Fruit fly (Drosophila melanogaster) whole organism, adult: ENCODE results near the gene Lip1.
A peak's percentile ranks its signal among the peaks of the same experiment; 100 is the strongest.

Experiments used
- CG11617 ChIP-seq: fragments of 200-800 bp; sonication (Bioruptor generic); optimal IDR thresholded peaks from 2 replicates; lab custom pipeline; 2017; ENCODE audit warnings: mild to moderate bottlenecking, missing biosample characterization, missing genetic modification reagents, missing genetic modification characterization
- CG12768 ChIP-seq: fragments of 200-800 bp; sonication (Bioruptor generic); optimal IDR thresholded peaks from 2 replicates; lab custom pipeline; 2017; ENCODE audit warnings: missing biosample characterization, missing genetic modification characterization, mild to moderate bottlenecking, moderate library complexity, missing genetic modification reagents
- CG14711 ChIP-seq: fragments of 200-800 bp; sonication (Bioruptor generic); optimal IDR thresholded peaks from 2 replicates; lab custom pipeline; 2018; ENCODE audit warnings: missing biosample characterization, mild to moderate bottlenecking, missing genetic modification characterization, moderate library complexity
- CG1620 ChIP-seq: fragments of 200-800 bp; sonication (Bioruptor generic); optimal IDR thresholded peaks from 2 replicates; lab custom pipeline; 2016; ENCODE audit warnings: missing biosample characterization, missing genetic modification characterization
- CG33017 ChIP-seq: fragments of 200-800 bp; sonication (Bioruptor generic); optimal IDR thresholded peaks from 2 replicates; lab custom pipeline; 2018; ENCODE audit warnings: missing biosample characterization, mild to moderate bottlenecking, missing genetic modification characterization, moderate library complexity
- CG5204 ChIP-seq: fragments of 200-800 bp; sonication (Bioruptor generic); optimal IDR thresholded peaks from 2 replicates; lab custom pipeline; 2016; ENCODE audit warnings: missing biosample characterization, missing genetic modification characterization
- CG7045 ChIP-seq: fragments of 200-800 bp; sonication (Bioruptor generic); optimal IDR thresholded peaks from 2 replicates; lab custom pipeline; 2017; ENCODE audit warnings: missing biosample characterization, mild to moderate bottlenecking, missing genetic modification characterization
- CG7101 ChIP-seq: fragments of 200-800 bp; sonication (Bioruptor generic); optimal IDR thresholded peaks from 2 replicates; lab custom pipeline; 2018; ENCODE audit warnings: missing biosample characterization, mild to moderate bottlenecking, missing genetic modification characterization, moderate library complexity
- Clk ChIP-seq: fragments of 200-800 bp; sonication (Bioruptor generic); optimal IDR thresholded peaks from 2 replicates; lab custom pipeline; 2017; ENCODE audit warnings: missing biosample characterization, missing genetic modification characterization
- Crg-1 ChIP-seq: fragments of 200-800 bp; sonication (Bioruptor generic); optimal IDR thresholded peaks from 2 replicates; lab custom pipeline; 2016; ENCODE audit warnings: missing biosample characterization, missing genetic modification characterization
- Hr96 ChIP-seq: fragments of 200-800 bp; sonication (Bioruptor generic); optimal IDR thresholded peaks from 2 replicates; lab custom pipeline; 2016; ENCODE audit warnings: missing biosample characterization, missing genetic modification characterization
- Mnt ChIP-seq: fragments of 200-800 bp; sonication (Bioruptor generic); optimal IDR thresholded peaks from 2 replicates; lab custom pipeline; 2016; ENCODE audit warnings: missing biosample characterization, mild to moderate bottlenecking, missing genetic modification characterization
- bab1 ChIP-seq: fragments of 200-800 bp; sonication (Bioruptor generic); optimal IDR thresholded peaks from 3 replicates; lab custom pipeline; 2019; ENCODE audit warnings: missing biosample characterization, mild to moderate bottlenecking, missing genetic modification characterization, moderate library complexity
- cic ChIP-seq: fragments of 200-800 bp; sonication (Bioruptor generic); optimal IDR thresholded peaks from 2 replicates; lab custom pipeline; 2017; ENCODE audit warnings: missing biosample characterization, mild to moderate bottlenecking, missing genetic modification characterization, moderate library complexity
- cnc ChIP-seq, 2 experiments: fragments of >200 bp; optimal IDR thresholded peaks; 2 replicates each; lab custom pipeline; 2017
- kay ChIP-seq: fragments of 200-800 bp; sonication (Bioruptor generic); peaks from one replicate; lab custom pipeline; 2016; ENCODE audit warnings: missing biosample characterization, missing genetic modification characterization, borderline replicate concordance
- ovo ChIP-seq: fragments of 200-800 bp; sonication (Bioruptor generic); optimal IDR thresholded peaks from 2 replicates; lab custom pipeline; 2016; ENCODE audit warnings: missing biosample characterization, missing genetic modification characterization
- pad ChIP-seq: fragments of 200-800 bp; sonication (Bioruptor generic); optimal IDR thresholded peaks from 3 replicates; lab custom pipeline; 2017; ENCODE audit warnings: missing biosample characterization, missing genetic modification characterization, mild to moderate bottlenecking, moderate library complexity, missing genetic modification reagents
- tj ChIP-seq: fragments of 200-800 bp; sonication (Bioruptor generic); optimal IDR thresholded peaks from 3 replicates; lab custom pipeline; 2017; ENCODE audit warnings: missing biosample characterization, mild to moderate bottlenecking, missing genetic modification characterization, moderate library complexity
- toe ChIP-seq: fragments of 200-800 bp; sonication (Bioruptor generic); optimal IDR thresholded peaks from 2 replicates; lab custom pipeline; 2016; ENCODE audit warnings: missing biosample characterization, missing genetic modification characterization

The Lip1 gene

dm6 chr2L:10701499-10702062 is at the start of gene Lip1:
Gene Lip1, minus strand, starts transcription at chr2L:10701544.
- no peak for TF ChIP-seq bab1 (GFP tag; lab: Kevin White, UChicago)
- no peak for TF ChIP-seq tj
- TF ChIP-seq CG14711 (tag; lab: Kevin White, UChicago): no peak
- TF ChIP-seq CG1620 (GFP tag; lab: Kevin White, UChicago): no peak
- no peak for TF ChIP-seq CG5204 (GFP tag; lab: Kevin White, UChicago)
- TF ChIP-seq toe (GFP tag; lab: Kevin White, UChicago): no peak
- no peak for TF ChIP-seq Hr96 (GFP tag; lab: Kevin White, UChicago)
- no peak for TF ChIP-seq pad (GFP tag; lab: Kevin White, UChicago)
- no peak for TF ChIP-seq ovo
- TF ChIP-seq kay (GFP tag; lab: Kevin White, UChicago): no peak
- TF ChIP-seq CG11617 (GFP tag; lab: Kevin White, UChicago): no peak
- no peak for TF ChIP-seq cic
- TF ChIP-seq Mnt: no peak

- TF ChIP-seq Crg-1 (no peak), CG5204 (GFP tag; lab: Kevin White, UChicago) (no peak), cic (peak; percentile 16), ovo (no peak), kay (GFP tag; lab: Kevin White, UChicago) (peak; percentile 79)
Observed at dm6 chr2L:10749607-10750467, 48.5 kb upstream of the Lip1 start.

- TF ChIP-seq Crg-1: no peak
- TF ChIP-seq CG1620 (GFP tag; lab: Kevin White, UChicago): no peak
- no peak for TF ChIP-seq cic
- TF ChIP-seq cnc (optimal IDR thresholded peaks at IDR 0.05; lab: Kevin White, UChicago): no peak
- TF ChIP-seq Hr96 (GFP tag; lab: Kevin White, UChicago): no peak
- no peak for TF ChIP-seq CG7045 (GFP tag; lab: Kevin White, UChicago)
- no peak for TF ChIP-seq CG11617 (GFP tag; lab: Kevin White, UChicago)
- no peak for TF ChIP-seq Clk (GFP tag; lab: Kevin White, UChicago)
- TF ChIP-seq CG14711 (tag; lab: Kevin White, UChicago): no peak
- TF ChIP-seq CG5204 (GFP tag; lab: Kevin White, UChicago): no peak
- TF ChIP-seq CG33017 (tag; lab: Kevin White, UChicago): no peak
- no peak for TF ChIP-seq Mnt
- TF ChIP-seq bab1 (GFP tag; lab: Kevin White, UChicago): no peak
- TF ChIP-seq toe (GFP tag; lab: Kevin White, UChicago): no peak
Observed at dm6 chr2L:10748218-10748617, 46.9 kb upstream of the Lip1 start.

dm6 chr2L:10743714-10744113 is 42.4 kb upstream of the Lip1 start, which contains the start of gene CG6729:
Gene CG6729, minus strand, starts transcription at chr2L:10743935.
- TF ChIP-seq CG7101 (tag; lab: Kevin White, UChicago) (no peak), bab1 (GFP tag; lab: Kevin White, UChicago) (peak; percentile 36)

- no peak for TF ChIP-seq kay (GFP tag; lab: Kevin White, UChicago)
- TF ChIP-seq CG7045 (GFP tag; lab: Kevin White, UChicago): peak; percentile 10
- peak; percentile 38 for TF ChIP-seq CG14711 (tag; lab: Kevin White, UChicago)
- TF ChIP-seq cic: no peak
- TF ChIP-seq CG33017 (tag; lab: Kevin White, UChicago): no peak
- no peak for TF ChIP-seq cnc (optimal IDR thresholded peaks at IDR 0.05; lab: Kevin White, UChicago)
- peak; percentile 58 for TF ChIP-seq Hr96 (GFP tag; lab: Kevin White, UChicago)
- peak; percentile 75 for TF ChIP-seq tj
- peak; percentile 30 for TF ChIP-seq Crg-1
- TF ChIP-seq ovo: no peak
- TF ChIP-seq Mnt: peak; percentile 59
- peak; percentile 33 for TF ChIP-seq CG7101 (tag; lab: Kevin White, UChicago)
- TF ChIP-seq bab1 (GFP tag; lab: Kevin White, UChicago): peak; percentile 97
- peak; percentile 31 for TF ChIP-seq pad (GFP tag; lab: Kevin White, UChicago)
- TF ChIP-seq CG12768 (GFP tag; lab: Kevin White, UChicago): peak; percentile 0
- TF ChIP-seq Clk (GFP tag; lab: Kevin White, UChicago): no peak
- peak; percentile 75 for TF ChIP-seq CG1620 (GFP tag; lab: Kevin White, UChicago)
- peak; percentile 58 for TF ChIP-seq CG5204 (GFP tag; lab: Kevin White, UChicago)
- peak; percentile 65 for TF ChIP-seq toe (GFP tag; lab: Kevin White, UChicago)
- TF ChIP-seq CG11617 (GFP tag; lab: Kevin White, UChicago): peak; percentile 78
Observed at dm6 chr2L:10736993-10737756, 35.8 kb upstream of the Lip1 start, which contains the start of the genes Vha16-5 and CG12299. Gene Vha16-5, minus strand, starts transcription at chr2L:10737043. Gene CG12299, plus strand, starts transcription at chr2L:10737345.

- no peak for TF ChIP-seq CG1620 (GFP tag; lab: Kevin White, UChicago)
- TF ChIP-seq CG5204 (GFP tag; lab: Kevin White, UChicago): no peak
- TF ChIP-seq CG33017 (tag; lab: Kevin White, UChicago): no peak
- no peak for TF ChIP-seq CG7045 (GFP tag; lab: Kevin White, UChicago)
- no peak for TF ChIP-seq CG12768 (GFP tag; lab: Kevin White, UChicago)
- no peak for TF ChIP-seq kay (GFP tag; lab: Kevin White, UChicago)
- TF ChIP-seq CG7101 (tag; lab: Kevin White, UChicago): no peak
- TF ChIP-seq pad (GFP tag; lab: Kevin White, UChicago): no peak
- no peak for TF ChIP-seq tj
- TF ChIP-seq CG14711 (tag; lab: Kevin White, UChicago): no peak
- no peak for TF ChIP-seq Crg-1
- TF ChIP-seq cnc (optimal IDR thresholded peaks at IDR 0.05; lab: Kevin White, UChicago): no peak
- no peak for TF ChIP-seq bab1 (GFP tag; lab: Kevin White, UChicago)
- no peak for TF ChIP-seq CG11617 (GFP tag; lab: Kevin White, UChicago)
Observed at dm6 chr2L:10735923-10736322, 34.6 kb upstream of the Lip1 start, which contains the start of gene Nup107. Gene Nup107, minus strand, starts transcription at chr2L:10736071.
